Worm (Caenorhabditis elegans) whole organism, midembryonic: Measurements from ENCODE around the gene cept-2.
"Not testable (repeated sequence)": the region's sequence is repeated elsewhere in the genome, so short reads cannot be mapped to it uniquely, and the experiment has no call there.

Experiments used
- T22C8.4 ChIP-seq: fragments of 200-800 bp; sonication (Bioruptor generic); IDR thresholded peaks from 2 replicates; pipeline ENCODE4 v1.3.6; 2022; ENCODE audit warnings: missing genetic modification characterization, missing compliant biosample characterization
- cog-1 ChIP-seq: sonication (generic microtip); optimal IDR thresholded peaks from 2 replicates; lab custom pipeline; 2016; ENCODE audit warnings: missing genetic modification characterization, missing compliant biosample characterization
- flt-1 ChIP-seq: fragments of 200-800 bp; sonication (Bioruptor generic); IDR thresholded peaks from 2 replicates; pipeline ENCODE4 v1.3.6; 2022; ENCODE audit warnings: missing genetic modification characterization, missing compliant biosample characterization
- med-1 ChIP-seq: sonication (generic microtip); optimal IDR thresholded peaks from 2 replicates; lab custom pipeline; 2017; ENCODE audit warnings: missing genetic modification characterization, mild to moderate bottlenecking, missing compliant biosample characterization, antibody characterized with exemption, missing genetic modification reagents; ENCODE audit not compliant: insufficient read depth
- tab-1 ChIP-seq: fragments of 200-800 bp; sonication (Bioruptor generic); IDR thresholded peaks from 2 replicates; pipeline ENCODE4 v1.3.6; 2022; ENCODE audit warnings: missing genetic modification characterization, missing compliant biosample characterization
- ztf-29 ChIP-seq: fragments of 200-800 bp; sonication (Bioruptor generic); IDR thresholded peaks from 2 replicates; pipeline ENCODE4 v1.3.6; 2022; ENCODE audit warnings: missing genetic modification reagents, missing genetic modification characterization, missing compliant biosample characterization

ce11 chrV:14306771-14307170 lies 40.8 kb upstream of the cept-2 start, which contains the start of gene spig-4:
- TF ChIP-seq cog-1 (tag; lab: Kevin White, UChicago); med-1 (GFP tag; lab: Kevin White, UChicago); flt-1 (GFP tag; lab: Robert Waterston, UW); tab-1 (GFP tag; lab: Robert Waterston, UW); ztf-29 (GFP tag; lab: Robert Waterston, UW); T22C8.4: not testable (repeated sequence)
